Fruit fly (Drosophila melanogaster): ENCODE results near the gene CG33230.

- TF ChIP-seq CTCF (optimal IDR thresholded peaks at IDR 0.05): no peak
- no peak for TF ChIP-seq CG8478 (optimal IDR thresholded peaks at IDR 0.05)
Observed at dm6 chr3L:1653752-1654151, 35.5 kb downstream of the CG33230 start.

Measured in S2 (cell line).